Worm (Caenorhabditis elegans) whole organism, late embryonic: ENCODE results near the gene nhr-135.

ENCODE experiments used
- ceh-34 ChIP-seq: sonication (generic microtip); optimal IDR thresholded peaks from 2 replicates; lab custom pipeline; 2016; ENCODE audit warnings: mild to moderate bottlenecking, missing genetic modification characterization, missing compliant biosample characterization
- elt-2 ChIP-seq: sonication (generic microtip); optimal IDR thresholded peaks from 2 replicates; lab custom pipeline; 2016; ENCODE audit warnings: missing genetic modification reagents, missing genetic modification characterization, missing compliant biosample characterization
- eyg-1 ChIP-seq: sonication (generic microtip); optimal IDR thresholded peaks from 2 replicates; lab custom pipeline; 2016; ENCODE audit warnings: missing genotype, missing genetic modification characterization, missing compliant biosample characterization
- fkh-10 ChIP-seq: fragments of 150-350 bp; optimal IDR thresholded peaks from 2 replicates; lab custom pipeline; 2014; ENCODE audit warnings: missing biosample characterization, missing genetic modification reagents, missing genetic modification characterization

ce11 chrV:7072309-7072708 lies 21.3 kb downstream of the nhr-135 start, which contains the start of gene F27B10.1:
- TF ChIP-seq fkh-10 (GFP tag; lab: Kevin White, UChicago) (no peak), elt-2 (tag; lab: Kevin White, UChicago) (no peak), ceh-34 (no peak), eyg-1 (tag; lab: Kevin White, UChicago) (no peak)
